Fruit fly (Drosophila melanogaster) ovary, adult (tissue): Measurements from ENCODE around the gene Abd-B.

Experiments
- CG17801 ChIP-seq: fragments of 200-800 bp; optimal IDR thresholded peaks from 2 replicates; lab custom pipeline; 2019; ENCODE audit warnings: missing biosample characterization, mild to moderate bottlenecking, missing genetic modification characterization, moderate library complexity; ENCODE audit not compliant: partially characterized antibody

Abd-B gene

DNA sequence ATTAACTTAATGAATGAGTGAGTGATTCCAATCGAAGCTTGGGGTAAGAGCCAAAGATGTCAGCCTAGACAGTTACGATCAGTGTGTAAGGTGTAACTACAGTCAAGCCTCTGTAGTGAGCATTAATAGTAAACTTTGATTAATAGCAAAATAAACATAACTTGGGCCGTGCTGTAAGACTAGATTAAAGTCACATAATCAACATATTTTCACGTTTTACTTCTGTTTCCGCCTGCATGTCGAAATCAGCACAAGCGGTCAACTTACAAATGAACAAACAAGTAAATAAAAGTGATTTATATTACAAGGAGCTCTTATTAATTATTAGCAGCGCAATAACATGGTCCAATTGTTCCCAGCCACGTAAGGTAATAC is 15.9 kb upstream of the Abd-B start:
- no peak for TF ChIP-seq CG17801 (GFP tag; lab: Kevin White, UChicago)

dm6 chr3R:16987220-16987923 is 15.3 kb upstream of the Abd-B start, which contains the start of gene CG18622:
CG18622 (minus strand) TSS chr3R:16987732.
- peak; percentile 2 for TF ChIP-seq CG17801 (GFP tag; lab: Kevin White, UChicago)

DNA sequence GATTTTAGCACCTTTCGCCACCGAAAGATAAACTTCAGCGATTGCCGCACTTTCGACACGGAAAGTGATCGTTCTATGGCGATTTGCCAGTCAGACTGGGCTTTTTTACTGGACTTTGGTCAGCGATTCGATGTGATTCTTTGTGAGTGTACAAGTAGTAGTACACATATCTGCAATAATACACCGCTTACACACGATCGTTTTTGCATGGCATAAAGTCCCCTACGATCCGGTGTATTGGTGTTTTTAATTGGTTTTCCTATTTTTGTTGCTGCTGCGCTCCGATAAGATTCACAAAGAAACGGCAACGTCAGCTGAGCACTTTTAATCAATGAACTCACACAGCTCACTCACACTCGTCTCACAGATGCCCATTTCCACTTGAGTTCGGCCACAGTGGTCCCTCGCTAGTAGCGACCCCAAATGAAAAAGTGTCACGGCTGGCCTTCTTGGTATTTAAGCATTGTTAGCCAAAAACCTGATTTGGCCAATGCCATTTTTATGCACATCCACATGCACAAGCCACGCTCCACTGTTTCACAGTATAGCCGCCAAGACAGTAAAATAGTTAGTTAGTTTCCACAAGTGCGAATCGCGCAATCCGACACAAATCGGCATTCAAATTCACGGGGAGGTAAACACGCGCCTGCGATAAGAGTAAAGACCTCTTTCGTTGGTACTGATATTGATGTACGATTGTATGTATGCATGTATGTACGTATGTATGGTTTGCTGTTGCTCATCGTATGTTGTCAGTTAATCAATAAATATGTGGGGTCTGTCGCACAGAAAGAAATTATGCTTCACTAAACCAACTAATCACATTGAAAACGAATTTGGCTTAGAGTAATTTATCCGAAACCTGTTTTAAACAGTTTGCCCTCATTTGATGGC is 14.4 kb upstream of the Abd-B start:
- peak; percentile 91 for TF ChIP-seq CG17801 (GFP tag; lab: Kevin White, UChicago)

- no peak for TF ChIP-seq CG17801 (GFP tag; lab: Kevin White, UChicago)
These were observed 13.5 kb upstream of the Abd-B start for dm6 chr3R:16985547-16985946.

- no peak for TF ChIP-seq CG17801 (GFP tag; lab: Kevin White, UChicago)
These were observed 12.2 kb upstream of the Abd-B start for dm6 chr3R:16984221-16984620.

- no peak for TF ChIP-seq CG17801 (GFP tag; lab: Kevin White, UChicago)
These were observed 11.0 kb upstream of the Abd-B start for dm6 chr3R:16983001-16983400.

DNA sequence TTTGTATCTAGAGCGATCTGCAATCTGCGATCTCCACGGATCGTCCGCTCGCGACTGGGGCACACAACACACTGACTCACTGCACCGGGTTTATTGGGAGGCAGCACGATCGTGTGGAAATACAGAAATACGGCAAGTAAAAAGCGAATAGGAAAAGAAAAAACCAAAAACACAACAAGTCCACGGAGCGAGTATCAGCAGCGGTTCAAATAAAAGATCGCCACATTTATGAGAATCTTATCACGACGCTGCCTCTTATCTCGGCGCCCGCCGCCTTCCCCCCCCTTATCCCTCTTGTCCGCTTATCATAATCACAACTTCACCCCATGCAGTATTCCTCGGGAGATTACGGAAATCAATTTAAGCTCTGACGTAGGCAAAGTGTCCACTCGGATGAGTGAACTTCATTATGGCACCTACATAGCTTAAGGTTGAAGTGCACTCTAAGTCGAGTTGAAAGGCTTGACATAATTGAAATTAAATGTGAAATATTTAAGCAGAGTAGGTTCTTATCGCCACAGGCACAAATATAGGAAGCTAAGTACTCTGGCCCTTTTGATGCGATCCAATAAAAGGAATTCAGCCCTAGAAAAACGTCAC is 10.2 kb upstream of the Abd-B start, which contains the start of gene AhcyL2:
Gene AhcyL2 (minus strand): TSS at position 51 of the 600 bp plus-strand sequence.
- TF ChIP-seq CG17801 (GFP tag; lab: Kevin White, UChicago), result no peak

dm6 chr3R:16980958-16981623 is 9.1 kb upstream of the Abd-B start:
- no peak for TF ChIP-seq CG17801 (GFP tag; lab: Kevin White, UChicago)

- TF ChIP-seq CG17801 (GFP tag; lab: Kevin White, UChicago), result no peak
These were observed 5.8 kb upstream of the Abd-B start, which contains the start of gene Actn3 for dm6 chr3R:16977745-16978305. Actn3 (minus strand) TSS chr3R:16977795.

DNA sequence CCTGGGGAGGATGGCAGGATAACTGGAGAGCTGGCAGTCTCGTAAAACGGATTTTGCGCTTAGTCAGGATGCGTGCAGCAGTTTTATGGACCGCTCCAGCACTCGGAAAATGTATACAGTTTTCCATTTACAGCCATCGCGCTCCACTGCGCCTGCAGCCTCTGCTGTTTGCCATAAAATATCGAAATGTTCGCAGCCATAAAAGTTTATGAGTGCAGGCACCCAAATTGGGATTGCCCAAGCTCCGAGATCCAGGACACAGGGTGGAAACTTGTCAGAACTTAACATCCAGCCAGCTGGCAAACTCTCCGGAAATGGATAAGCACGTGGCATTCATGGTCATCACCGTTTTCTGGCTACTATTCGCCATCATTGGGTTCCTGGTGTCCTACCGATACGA is 2.9 kb upstream of the Abd-B start, which contains the start of gene VhaM9.7-d:
Gene VhaM9.7-d (plus strand): TSS at position 301 of the 400 bp plus-strand sequence.
- TF ChIP-seq CG17801 (GFP tag; lab: Kevin White, UChicago), result no peak

dm6 chr3R:16972575-16972974 is 539 bp upstream of the Abd-B start:
- TF ChIP-seq CG17801 (GFP tag; lab: Kevin White, UChicago), result no peak

DNA sequence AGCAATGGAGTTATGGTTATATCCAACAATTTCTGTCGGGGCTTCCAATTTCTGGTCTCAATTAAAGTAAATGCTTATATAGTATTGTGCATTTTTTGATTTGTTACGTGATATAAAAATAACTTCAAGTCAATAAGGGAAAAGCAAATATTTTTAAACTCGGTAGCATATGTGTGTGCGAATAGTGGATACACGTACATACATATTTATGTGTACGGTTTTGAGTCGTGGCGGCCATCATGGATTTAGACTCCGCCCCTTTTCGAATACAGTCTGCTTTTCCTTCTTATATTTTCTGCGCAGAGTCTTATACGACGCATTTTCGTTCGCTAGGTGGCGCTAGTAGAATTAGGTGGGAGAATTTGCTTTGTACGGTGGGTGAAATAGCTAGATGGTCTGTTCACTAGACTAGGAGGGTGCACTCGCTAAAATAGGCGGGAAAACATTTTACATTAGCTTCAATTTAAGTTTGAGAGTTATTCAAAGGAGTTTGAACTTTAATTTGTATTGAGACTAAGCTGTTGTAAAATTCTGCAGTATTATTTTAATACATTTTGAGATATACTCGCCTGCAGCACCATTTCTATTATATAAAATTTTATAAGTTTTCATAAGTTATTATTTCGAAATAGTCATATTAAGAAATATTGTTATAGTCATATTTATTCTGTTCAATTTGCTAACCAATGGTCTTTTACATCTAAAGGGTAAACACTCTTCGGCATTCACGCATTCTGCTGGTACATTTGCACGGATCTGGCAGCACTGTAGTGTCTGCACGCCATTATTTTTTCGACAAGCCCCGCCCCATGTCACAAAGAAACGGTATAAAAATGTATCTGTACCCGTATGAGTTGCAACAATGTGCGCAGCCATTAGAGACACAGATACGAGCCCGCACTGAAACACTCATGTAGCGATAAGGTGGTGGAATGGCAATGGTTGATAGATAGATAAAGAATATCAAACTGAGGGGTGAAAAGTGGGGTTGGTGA is 2.4 kb downstream of the Abd-B start:
- TF ChIP-seq CG17801 (GFP tag; lab: Kevin White, UChicago), result no peak

DNA sequence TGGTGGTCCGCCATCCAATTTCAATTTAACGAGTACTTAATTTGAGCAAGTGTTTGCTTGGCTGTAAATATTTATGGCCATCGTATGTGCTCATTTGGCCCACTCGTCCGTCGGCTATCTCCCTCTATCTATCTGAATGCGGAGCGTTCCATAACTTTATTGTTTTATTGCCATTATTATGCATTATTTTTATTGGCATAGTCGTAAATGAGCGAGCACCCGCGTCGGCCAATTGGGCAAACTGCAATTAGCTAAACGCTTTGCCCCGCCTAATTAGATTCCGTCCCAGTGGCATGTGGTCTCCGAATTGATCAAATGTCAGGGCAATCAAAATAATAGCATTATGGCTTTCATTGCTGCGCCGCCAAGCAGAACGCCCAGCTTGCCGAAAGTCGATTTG is 9.7 kb downstream of the Abd-B start:
- no peak for TF ChIP-seq CG17801 (GFP tag; lab: Kevin White, UChicago)
